Worm (Caenorhabditis elegans): ENCODE results near the gene col-43.

ce11 chrV:8000929-8001513, 49.7 kb downstream of the col-43 start, which contains the start of gene Y97E10AR.1:
- TF ChIP-seq ceh-28 (tag; optimal IDR thresholded peaks at IDR 0.05): no peak
- peak; percentile 57 for TF ChIP-seq nhr-11 (tag; optimal IDR thresholded peaks at IDR 0.05)
- peak; percentile 76 for TF ChIP-seq snpc-4 (tag; optimal IDR thresholded peaks at IDR 0.05)
- no peak for TF ChIP-seq ZK546.5 (tag; optimal IDR thresholded peaks at IDR 0.05)

Data from whole organism, L3 larva.